Worm (Caenorhabditis elegans) whole organism, mixed stage, embryonic: ENCODE data around the gene F07C4.10.

Experiments
- M03D4.4 ChIP-seq: sonication (generic microtip); optimal IDR thresholded peaks from 2 replicates; lab custom pipeline; 2017; ENCODE audit warnings: mild to moderate bottlenecking, missing genetic modification characterization, missing compliant biosample characterization
- bed-3 ChIP-seq: fragments of 200-800 bp; sonication (Bioruptor generic); optimal IDR thresholded peaks from 3 replicates; lab custom pipeline; 2018; ENCODE audit warnings: mild to moderate bottlenecking, missing genetic modification characterization, moderate library complexity, missing compliant biosample characterization
- blmp-1 ChIP-seq: fragments of 150-350 bp; optimal IDR thresholded peaks from 2 replicates; lab custom pipeline; 2014; ENCODE audit warnings: missing biosample characterization, missing genetic modification characterization
- ceh-39 ChIP-seq: fragments of 150-350 bp; optimal IDR thresholded peaks from 2 replicates; lab custom pipeline; 2014; ENCODE audit warnings: missing biosample characterization, missing genetic modification characterization
- ceh-83 ChIP-seq: fragments of 200-800 bp; sonication (Bioruptor generic); optimal IDR thresholded peaks from 2 replicates; lab custom pipeline; 2018; ENCODE audit warnings: mild to moderate bottlenecking, missing genetic modification characterization, missing compliant biosample characterization
- ces-1 ChIP-seq: fragments of 150-350 bp; optimal IDR thresholded peaks from 2 replicates; lab custom pipeline; 2014; ENCODE audit warnings: missing biosample characterization, missing genetic modification reagents, missing genetic modification characterization
- drap-1 ChIP-seq: fragments of 200-800 bp; sonication (Bioruptor generic); optimal IDR thresholded peaks from 3 replicates; lab custom pipeline; 2018; ENCODE audit warnings: mild to moderate bottlenecking, missing genetic modification characterization, missing compliant biosample characterization
- elt-1 ChIP-seq: sonication (generic microtip); optimal IDR thresholded peaks from 2 replicates; lab custom pipeline; 2017; ENCODE audit warnings: missing genetic modification characterization, mild to moderate bottlenecking, missing compliant biosample characterization, antibody characterized with exemption, moderate library complexity, borderline replicate concordance; ENCODE audit not compliant: insufficient read depth
- elt-3 ChIP-seq: fragments of 150-350 bp; optimal IDR thresholded peaks from 2 replicates; lab custom pipeline; 2014; ENCODE audit warnings: missing biosample characterization, missing genetic modification characterization
- flh-1 ChIP-seq: fragments of 200-800 bp; sonication (Bioruptor generic); optimal IDR thresholded peaks from 2 replicates; lab custom pipeline; 2018; ENCODE audit warnings: mild to moderate bottlenecking, missing genetic modification characterization, moderate library complexity, missing compliant biosample characterization
- hlh-1 ChIP-seq: fragments of 150-350 bp; optimal IDR thresholded peaks from 2 replicates; lab custom pipeline; 2014; ENCODE audit warnings: missing biosample characterization, missing genetic modification reagents, missing genetic modification characterization
- lin-13 ChIP-seq: fragments of 150-350 bp; optimal IDR thresholded peaks from 2 replicates; lab custom pipeline; 2014; ENCODE audit warnings: missing biosample characterization, missing genetic modification characterization
- lin-32 ChIP-seq: fragments of 200-800 bp; sonication (Bioruptor generic); optimal IDR thresholded peaks from 2 replicates; lab custom pipeline; 2018; ENCODE audit warnings: mild to moderate bottlenecking, missing genetic modification characterization, missing compliant biosample characterization
- lsy-2 ChIP-seq: fragments of 150-350 bp; optimal IDR thresholded peaks from 2 replicates; lab custom pipeline; 2014; ENCODE audit warnings: missing biosample characterization, missing genetic modification characterization
- mab-5 ChIP-seq: fragments of 150-350 bp; optimal IDR thresholded peaks from 2 replicates; lab custom pipeline; 2014; ENCODE audit warnings: missing biosample characterization, missing genetic modification characterization
- mep-1 ChIP-seq: fragments of 150-350 bp; optimal IDR thresholded peaks from 2 replicates; lab custom pipeline; 2017; ENCODE audit warnings: missing biosample characterization, missing genetic modification reagents, missing genetic modification characterization, inconsistent platforms
- mls-2 ChIP-seq: sonication (generic microtip); optimal IDR thresholded peaks from 2 replicates; lab custom pipeline; 2016; ENCODE audit warnings: mild to moderate bottlenecking, missing genetic modification characterization, moderate library complexity, missing compliant biosample characterization
- nhr-12 ChIP-seq: fragments of 150-350 bp; optimal IDR thresholded peaks from 2 replicates; lab custom pipeline; 2014; ENCODE audit warnings: missing biosample characterization, missing genetic modification characterization
- nhr-237 ChIP-seq: fragments of 150-350 bp; optimal IDR thresholded peaks from 2 replicates; lab custom pipeline; 2014; ENCODE audit warnings: missing biosample characterization, missing genetic modification characterization
- nhr-28 ChIP-seq: fragments of 150-350 bp; optimal IDR thresholded peaks from 2 replicates; lab custom pipeline; 2014; ENCODE audit warnings: missing biosample characterization, missing genetic modification characterization
- nhr-76 ChIP-seq: sonication (generic microtip); optimal IDR thresholded peaks from 2 replicates; lab custom pipeline; 2017; ENCODE audit warnings: missing biosample characterization, missing genetic modification characterization
- pha-4 ChIP-seq: fragments of 150-350 bp; optimal IDR thresholded peaks from 2 replicates; lab custom pipeline; 2018; ENCODE audit warnings: missing biosample characterization, missing genetic modification reagents, missing genetic modification characterization
- sem-2 ChIP-seq: fragments of 200-800 bp; sonication (Bioruptor generic); optimal IDR thresholded peaks from 2 replicates; lab custom pipeline; 2018; ENCODE audit warnings: mild to moderate bottlenecking, missing genetic modification characterization, missing compliant biosample characterization
- snpc-4 ChIP-seq: fragments of 150-350 bp; optimal IDR thresholded peaks from 2 replicates; lab custom pipeline; 2014; ENCODE audit warnings: missing biosample characterization, missing genetic modification characterization
- tbx-8 ChIP-seq: fragments of 200-800 bp; sonication (Bioruptor generic); optimal IDR thresholded peaks from 2 replicates; lab custom pipeline; 2018; ENCODE audit warnings: mild to moderate bottlenecking, missing genetic modification characterization, moderate library complexity, missing compliant biosample characterization
- unc-120 ChIP-seq: sonication (generic microtip); optimal IDR thresholded peaks from 2 replicates; lab custom pipeline; 2017; ENCODE audit warnings: missing genetic modification characterization, missing compliant biosample characterization; ENCODE audit not compliant: poor library complexity, severe bottlenecking
- unc-62 ChIP-seq: fragments of 150-350 bp; optimal IDR thresholded peaks from 2 replicates; lab custom pipeline; 2014; ENCODE audit warnings: missing biosample characterization, missing genetic modification reagents, missing genetic modification characterization
- zip-8 ChIP-seq: fragments of 150-350 bp; optimal IDR thresholded peaks from 2 replicates; lab custom pipeline; 2014; ENCODE audit warnings: missing biosample characterization, missing genetic modification characterization
- ztf-11 ChIP-seq: fragments of 150-350 bp; optimal IDR thresholded peaks from 2 replicates; lab custom pipeline; 2014; ENCODE audit warnings: missing biosample characterization, missing genetic modification characterization

Gene F07C4.10

DNA sequence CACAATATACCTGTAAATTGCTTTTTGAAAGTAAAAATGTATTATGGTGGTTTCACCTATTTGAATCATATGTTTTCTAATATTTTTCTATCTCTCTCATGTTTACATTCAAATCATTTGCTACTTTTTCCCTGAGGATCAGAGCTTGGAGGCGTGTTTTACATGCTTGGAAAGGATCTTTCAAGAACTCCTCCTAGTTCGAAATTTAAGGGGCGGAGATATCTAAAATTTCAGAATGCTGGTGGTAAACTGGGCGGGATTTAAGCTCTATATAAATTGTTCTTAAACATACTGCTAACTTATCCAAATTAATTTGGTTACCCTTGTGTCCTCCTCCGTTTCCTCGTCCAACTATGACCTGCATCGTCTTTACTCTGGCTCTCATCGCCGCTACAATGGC lies 28.3 kb upstream of the F07C4.10 start, which contains the start of gene C12D5.5:
TSS of gene C12D5.5 (plus strand) at position 301 of the 400 bp plus-strand sequence.
- TF ChIP-seq nhr-76: no peak
- TF ChIP-seq flh-1 (GFP tag; lab: Kevin White, UChicago): no peak
- no peak for TF ChIP-seq zip-8 (tag; lab: Kevin White, UChicago)
- no peak for TF ChIP-seq sem-2 (GFP tag; lab: Kevin White, UChicago)
- TF ChIP-seq tbx-8 (GFP tag; lab: Kevin White, UChicago): no peak

DNA sequence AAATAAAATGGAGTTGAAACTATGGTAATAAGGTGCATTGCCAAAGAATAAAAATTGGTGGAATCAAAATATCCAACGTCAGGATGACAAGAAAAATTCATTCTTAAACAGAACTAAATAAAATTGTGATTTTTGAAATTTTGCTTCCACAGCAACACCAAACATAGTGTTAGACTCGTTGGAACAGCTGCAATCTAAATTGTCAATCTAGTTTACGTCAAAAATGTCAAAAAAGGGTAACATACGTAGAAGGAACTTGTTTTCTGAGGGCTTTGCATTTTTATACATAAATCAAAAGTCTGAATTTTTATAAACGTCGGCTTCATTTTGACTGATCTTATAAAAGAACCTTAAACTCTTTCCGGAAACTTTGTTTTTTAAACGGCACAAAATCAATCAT lies 13.9 kb upstream of the F07C4.10 start, which contains the start of gene srh-200:
TSS of gene srh-200 (minus strand) at position 101 of the 400 bp plus-strand sequence.
- no peak for TF ChIP-seq zip-8 (tag; lab: Kevin White, UChicago)
- no peak for TF ChIP-seq unc-120 (tag; lab: Kevin White, UChicago)
- TF ChIP-seq, all 35 proteins: peak for 0

DNA sequence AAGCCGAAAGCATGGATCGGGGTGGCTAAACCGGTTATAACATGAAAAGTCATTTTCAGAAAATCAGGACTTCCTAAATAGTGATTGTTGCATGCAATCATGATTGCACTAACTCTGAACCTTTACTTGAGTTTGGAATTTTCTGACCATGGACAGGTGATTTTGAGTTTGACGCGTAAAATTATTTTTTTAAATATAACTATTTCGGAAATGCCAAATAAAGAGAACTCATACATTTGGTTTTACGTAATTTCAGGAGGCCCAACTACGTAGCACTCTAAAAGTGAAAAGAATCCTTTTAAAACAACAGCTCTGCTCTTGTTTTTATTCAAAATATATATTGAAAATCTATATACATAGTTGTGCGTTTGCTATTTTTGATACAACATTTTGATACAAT lies 12.1 kb upstream of the F07C4.10 start, which contains the start of gene srh-234:
TSS of gene srh-234 (minus strand) at position 101 of the 400 bp plus-strand sequence.
- TF ChIP-seq ceh-39 (tag; lab: Kevin White, UChicago): no peak
- TF ChIP-seq mls-2 (tag; lab: Kevin White, UChicago): no peak
- no peak for TF ChIP-seq ces-1 (GFP tag; lab: Kevin White, UChicago)
- TF ChIP-seq lsy-2: no peak
- no peak for TF ChIP-seq zip-8 (tag; lab: Kevin White, UChicago)

DNA sequence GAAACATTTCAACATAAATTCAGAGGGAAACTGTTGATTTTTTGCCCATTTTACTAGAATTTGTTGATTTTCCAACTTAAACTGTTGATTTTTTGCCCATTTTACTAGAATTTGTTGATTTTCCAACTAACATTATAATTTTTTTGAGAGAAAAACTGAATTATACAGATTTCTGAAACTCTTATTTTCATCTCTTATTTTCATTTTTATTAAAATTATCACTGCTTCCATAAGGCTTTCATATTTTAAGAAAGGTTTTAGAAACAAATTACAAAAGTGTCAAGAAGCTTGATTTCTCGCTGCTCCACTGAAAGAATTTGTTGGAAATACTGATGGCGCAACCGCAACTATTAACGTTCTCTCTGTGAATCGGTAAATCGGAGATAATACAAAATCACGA lies 10.3 kb upstream of the F07C4.10 start:
- TF ChIP-seq lin-13 (tag; lab: Kevin White, UChicago): no peak
- no peak for TF ChIP-seq mls-2 (tag; lab: Kevin White, UChicago)
- no peak for TF ChIP-seq M03D4.4
- no peak for TF ChIP-seq nhr-12 (tag; lab: Kevin White, UChicago)
- no peak for TF ChIP-seq ces-1 (GFP tag; lab: Kevin White, UChicago)
- TF ChIP-seq nhr-237 (tag; lab: Kevin White, UChicago): no peak
- no peak for TF ChIP-seq tbx-8 (GFP tag; lab: Kevin White, UChicago)
- no peak for TF ChIP-seq mab-5 (tag; lab: Kevin White, UChicago)

DNA sequence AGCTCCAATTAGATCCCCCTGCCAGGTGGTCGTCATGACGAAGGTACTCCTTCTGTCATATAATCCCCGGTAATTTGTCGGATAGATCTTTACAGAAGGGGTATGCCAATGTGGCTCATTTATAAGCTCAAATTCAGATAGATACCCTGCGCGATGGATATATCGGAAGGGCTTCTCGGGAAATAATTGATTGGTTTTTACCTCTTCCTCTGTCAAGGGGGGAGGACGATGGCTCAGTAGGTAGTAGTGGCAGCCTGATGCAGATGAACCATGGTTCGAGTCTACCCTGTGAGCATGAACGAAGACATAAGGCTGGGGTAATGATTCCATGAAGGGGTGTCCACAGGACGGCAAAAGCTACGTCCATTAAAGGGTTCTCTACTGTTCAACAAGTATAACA lies 7.5 kb upstream of the F07C4.10 start:
- no peak for TF ChIP-seq mab-5 (tag; lab: Kevin White, UChicago)
- no peak for TF ChIP-seq ztf-11 (tag; lab: Kevin White, UChicago)
- TF ChIP-seq sem-2 (GFP tag; lab: Kevin White, UChicago): no peak
- TF ChIP-seq M03D4.4: no peak
- TF ChIP-seq hlh-1: no peak
- no peak for TF ChIP-seq lin-13 (tag; lab: Kevin White, UChicago)
- TF ChIP-seq lin-32 (GFP tag; lab: Kevin White, UChicago): no peak

DNA sequence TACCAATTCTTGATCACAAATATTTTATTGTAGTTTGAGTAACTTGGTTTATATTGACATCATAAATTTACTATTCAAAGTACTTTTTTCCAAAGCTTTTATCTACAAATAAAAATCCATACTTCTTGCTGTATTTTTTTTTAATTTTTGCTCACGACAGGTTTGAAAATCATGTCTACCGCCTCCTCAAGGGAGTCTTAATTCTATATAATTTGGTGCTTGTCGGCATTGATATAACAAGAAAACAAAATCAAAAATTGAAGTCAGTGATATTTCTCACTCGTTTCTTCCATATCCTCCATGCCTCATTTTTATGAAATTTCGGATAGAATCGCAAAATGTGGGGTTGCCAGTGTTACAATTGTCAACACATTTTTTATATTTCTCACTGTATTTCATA lies 5.8 kb upstream of the F07C4.10 start, which contains the start of gene str-47:
TSS of gene str-47 (plus strand) at position 301 of the 400 bp plus-strand sequence.
- no peak for TF ChIP-seq blmp-1 (tag; lab: Kevin White, UChicago)
- TF ChIP-seq hlh-1: no peak
- no peak for TF ChIP-seq unc-120 (tag; lab: Kevin White, UChicago)
- TF ChIP-seq lin-13 (tag; lab: Kevin White, UChicago): no peak
- TF ChIP-seq ceh-83: no peak
- TF ChIP-seq lin-32 (GFP tag; lab: Kevin White, UChicago): no peak
- TF ChIP-seq snpc-4 (tag; lab: Kevin White, UChicago): no peak
- no peak for TF ChIP-seq pha-4 (tag; lab: Kevin White, UChicago)
- no peak for TF ChIP-seq nhr-28
- TF ChIP-seq unc-62 (GFP tag; lab: Kevin White, UChicago): no peak
- no peak for TF ChIP-seq flh-1 (GFP tag; lab: Kevin White, UChicago)
- no peak for TF ChIP-seq lsy-2
- TF ChIP-seq mls-2 (tag; lab: Kevin White, UChicago): no peak
- TF ChIP-seq nhr-12 (tag; lab: Kevin White, UChicago): no peak

DNA sequence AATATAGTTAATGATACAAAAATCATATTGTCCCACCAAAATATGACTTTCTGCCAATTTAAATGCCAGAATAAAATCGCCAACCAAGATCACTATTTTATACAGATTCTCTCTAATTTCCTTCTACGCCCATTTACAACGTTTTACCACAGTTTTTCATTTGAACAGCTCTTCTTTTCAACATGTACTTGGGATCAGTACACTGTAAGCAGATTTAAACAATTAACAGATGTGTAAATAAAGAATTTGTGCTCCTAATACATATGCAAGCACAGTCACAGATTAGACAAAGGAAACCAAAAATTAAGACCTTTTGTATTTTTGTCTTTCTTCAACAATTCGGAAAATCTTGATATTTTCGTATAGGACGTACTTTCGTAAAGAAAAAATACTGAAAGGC lies 3.7 kb upstream of the F07C4.10 start, which contains the start of gene F07C4.11:
TSS of gene F07C4.11 (minus strand) at position 101 of the 400 bp plus-strand sequence.
- TF ChIP-seq nhr-12 (tag; lab: Kevin White, UChicago) (no peak), zip-8 (tag; lab: Kevin White, UChicago) (no peak), elt-3 (tag; lab: Kevin White, UChicago) (no peak), ceh-83 (no peak), drap-1 (GFP tag; lab: Kevin White, UChicago) (no peak), nhr-237 (tag; lab: Kevin White, UChicago) (no peak), elt-1 (tag; lab: Kevin White, UChicago) (no peak), mep-1 (tag; lab: Kevin White, UChicago) (no peak), ces-1 (GFP tag; lab: Kevin White, UChicago) (no peak), bed-3 (no peak), M03D4.4 (no peak), flh-1 (GFP tag; lab: Kevin White, UChicago) (no peak), lin-13 (tag; lab: Kevin White, UChicago) (no peak), ztf-11 (tag; lab: Kevin White, UChicago) (no peak), hlh-1 (no peak)
